Worm (Caenorhabditis elegans): ENCODE results near the gene T04C12.33.

DNA sequence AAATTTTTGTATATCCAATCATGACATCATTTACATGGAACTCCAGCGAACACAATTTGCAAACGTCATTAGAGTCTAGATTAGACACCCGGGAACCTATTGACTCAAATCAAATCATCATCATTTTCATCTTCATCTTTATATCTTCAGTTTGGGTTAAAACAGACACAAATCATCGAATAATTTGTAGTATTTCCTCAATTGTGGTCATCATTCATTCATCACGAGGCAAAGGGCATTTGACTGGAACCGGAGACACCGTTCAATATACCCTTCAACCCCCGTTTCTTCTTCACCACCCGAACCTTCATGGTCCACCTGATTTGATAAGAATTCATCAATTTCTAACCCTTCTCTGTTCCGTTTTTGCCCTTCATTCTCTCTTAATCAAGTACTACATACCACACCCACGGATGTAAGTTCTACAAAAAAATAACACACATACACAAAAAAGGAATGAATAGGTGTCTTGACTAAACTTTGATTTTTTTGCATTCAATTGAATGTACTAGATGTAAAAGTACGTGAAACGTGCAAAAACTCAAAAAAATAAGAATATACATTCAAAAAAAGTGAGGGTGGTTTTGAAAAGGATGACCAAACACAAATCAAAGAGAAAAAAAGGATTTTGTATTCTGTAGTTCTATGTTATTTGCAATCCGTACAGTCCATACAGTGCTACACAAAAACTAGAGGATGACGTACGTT is 35.0 kb upstream of the T04C12.33 start:
- no peak for TF ChIP-seq nhr-12 (tag; optimal IDR thresholded peaks at IDR 0.05)
- TF ChIP-seq zip-8 (tag; optimal IDR thresholded peaks at IDR 0.05) = no peak
- TF ChIP-seq unc-62 (GFP tag; optimal IDR thresholded peaks at IDR 0.05) = no peak
- TF ChIP-seq ces-1 (GFP tag; optimal IDR thresholded peaks at IDR 0.05) = no peak
- no peak for TF ChIP-seq unc-120 (tag; optimal IDR thresholded peaks at IDR 0.05; ENCODE audit: poor library complexity, severe bottlenecking)
- TF ChIP-seq M03D4.4 (tag; optimal IDR thresholded peaks at IDR 0.05) = no peak
- no peak for TF ChIP-seq nhr-76 (tag; optimal IDR thresholded peaks at IDR 0.05)
- no peak for TF ChIP-seq lsy-2 (tag; optimal IDR thresholded peaks at IDR 0.05)
- no peak for TF ChIP-seq unc-39 (tag; optimal IDR thresholded peaks at IDR 0.05)
- no peak for TF ChIP-seq elt-3 (tag; optimal IDR thresholded peaks at IDR 0.05)
- TF ChIP-seq mep-1 (tag; optimal IDR thresholded peaks at IDR 0.05) = no peak
- TF ChIP-seq ceh-83 (GFP tag; optimal IDR thresholded peaks at IDR 0.05) = no peak
- TF ChIP-seq blmp-1 (tag; optimal IDR thresholded peaks at IDR 0.05) = no peak
- no peak for TF ChIP-seq ztf-11 (tag; optimal IDR thresholded peaks at IDR 0.05)

All from whole organism, mixed stage, embryonic.